Fruit fly (Drosophila melanogaster) Kc167 (cell line): ENCODE data around the gene Raf.

Source experiments
- h ChIP-seq: fragments of >200 bp; optimal IDR thresholded peaks from 3 replicates; lab custom pipeline; 2018; ENCODE audit warnings: missing external identifiers
- insv ChIP-seq: fragments of >200 bp; optimal IDR thresholded peaks from 3 replicates; lab custom pipeline; 2018; ENCODE audit warnings: missing external identifiers
- psq ChIP-seq: fragments of >200 bp; optimal IDR thresholded peaks from 2 replicates; lab custom pipeline; 2017; ENCODE audit warnings: missing external identifiers

DNA sequence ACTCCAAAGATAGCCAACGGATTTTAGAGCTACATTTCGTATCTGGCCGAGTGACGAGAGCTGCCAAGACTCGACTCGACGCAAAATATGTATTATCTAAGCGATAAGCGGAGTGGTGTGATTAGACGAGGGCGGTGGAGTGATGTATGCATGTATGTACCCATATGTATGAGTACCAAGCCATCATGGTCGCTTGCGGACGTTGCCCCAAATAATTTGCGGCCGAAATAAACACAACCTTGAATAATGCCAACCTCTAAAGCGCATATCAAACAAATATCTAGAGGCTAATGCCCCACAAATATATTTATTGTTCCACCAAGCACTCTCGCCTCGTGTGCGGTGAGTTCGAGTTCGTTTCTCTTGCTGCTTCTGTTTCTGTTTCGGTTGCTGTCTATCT lies 7.6 kb downstream of the Raf start:
- TF ChIP-seq h (lab: Kevin White, UChicago) (no peak), insv (lab: Kevin White, UChicago) (no peak), psq (no peak)
